Worm (Caenorhabditis elegans) whole organism, L2 larva: ENCODE measurements around the gene Y22D7AR.7.
A peak's percentile ranks its signal among the peaks of the same experiment; 100 is the strongest.

Experiments used
- F13H6.1 ChIP-seq: sonication (generic microtip); optimal IDR thresholded peaks from 2 replicates; lab custom pipeline; 2016; ENCODE audit warnings: missing genetic modification characterization, missing compliant biosample characterization
- R02D3.7 ChIP-seq: fragments of 150-350 bp; optimal IDR thresholded peaks from 2 replicates; lab custom pipeline; 2014; ENCODE audit warnings: missing biosample characterization, missing genetic modification characterization
- Y55F3AM.14 ChIP-seq: fragments of 200-800 bp; sonication (Bioruptor generic); optimal IDR thresholded peaks from 2 replicates; lab custom pipeline; 2018; ENCODE audit warnings: mild to moderate bottlenecking, missing genetic modification characterization, missing compliant biosample characterization
- alr-1 ChIP-seq: fragments of 150-350 bp; optimal IDR thresholded peaks from 2 replicates; lab custom pipeline; 2014; ENCODE audit warnings: missing biosample characterization, missing genetic modification characterization
- aly-2 ChIP-seq: fragments of 150-350 bp; optimal IDR thresholded peaks from 2 replicates; lab custom pipeline; 2014; ENCODE audit warnings: missing biosample characterization, missing genetic modification characterization
- ama-1 ChIP-seq: fragments of 150-350 bp; optimal IDR thresholded peaks from 2 replicates; lab custom pipeline; 2018; ENCODE audit warnings: inconsistent platforms
- blmp-1 ChIP-seq: sonication (generic microtip); optimal IDR thresholded peaks from 2 replicates; lab custom pipeline; 2017; ENCODE audit warnings: missing genetic modification characterization, mild to moderate bottlenecking, missing compliant biosample characterization, antibody characterized with exemption, moderate library complexity; ENCODE audit not compliant: insufficient read depth
- crh-2 ChIP-seq: sonication (generic microtip); optimal IDR thresholded peaks from 2 replicates; lab custom pipeline; 2017; ENCODE audit warnings: missing biosample characterization, missing genetic modification characterization
- dmd-4 ChIP-seq: sonication (generic microtip); optimal IDR thresholded peaks from 2 replicates; lab custom pipeline; 2017; ENCODE audit warnings: missing biosample characterization, missing genetic modification characterization
- elt-1 ChIP-seq: fragments of 150-350 bp; optimal IDR thresholded peaks from 2 replicates; lab custom pipeline; 2014; ENCODE audit warnings: missing biosample characterization, missing genetic modification characterization
- fos-1 ChIP-seq: fragments of 150-350 bp; optimal IDR thresholded peaks from 2 replicates; lab custom pipeline; 2014; ENCODE audit warnings: missing biosample characterization, missing genetic modification characterization
- gmeb-1 ChIP-seq: fragments of 150-350 bp; optimal IDR thresholded peaks from 2 replicates; lab custom pipeline; 2014; ENCODE audit warnings: missing biosample characterization, missing genetic modification characterization
- lin-13 ChIP-seq: fragments of 150-350 bp; optimal IDR thresholded peaks from 2 replicates; lab custom pipeline; 2014; ENCODE audit warnings: missing biosample characterization, missing genetic modification reagents, missing genetic modification characterization
- lin-39 ChIP-seq: fragments of 150-350 bp; optimal IDR thresholded peaks from 2 replicates; lab custom pipeline; 2014; ENCODE audit warnings: missing biosample characterization, missing genetic modification reagents, missing genetic modification characterization
- lsy-2 ChIP-seq, 2 experiments: fragments of 150-350 bp in 1 of 2; sonication (generic microtip) in 1 of 2; optimal IDR thresholded peaks; 2 replicates each; lab custom pipeline; 2014 to 2017; ENCODE audit warnings: missing biosample characterization in 2 of 2, missing genetic modification characterization in 2 of 2
- mbf-1 ChIP-seq: sonication (generic microtip); optimal IDR thresholded peaks from 2 replicates; lab custom pipeline; 2017; ENCODE audit warnings: missing biosample characterization, missing genetic modification characterization
- mdl-1 ChIP-seq, 2 experiments: fragments of 150-350 bp in 1 of 2; sonication (generic microtip) in 1 of 2; optimal IDR thresholded peaks; 2 replicates each; lab custom pipeline; 2017; ENCODE audit warnings: missing biosample characterization in 2 of 2, missing genetic modification characterization in 2 of 2
- nhr-10 ChIP-seq: sonication (generic microtip); optimal IDR thresholded peaks from 2 replicates; lab custom pipeline; 2017; ENCODE audit warnings: missing biosample characterization, missing genetic modification characterization
- nhr-129 ChIP-seq: fragments of 150-350 bp; optimal IDR thresholded peaks from 2 replicates; lab custom pipeline; 2014; ENCODE audit warnings: missing biosample characterization, missing genetic modification characterization
- nhr-21 ChIP-seq: fragments of 150-350 bp; optimal IDR thresholded peaks from 2 replicates; lab custom pipeline; 2014; ENCODE audit warnings: missing biosample characterization, missing genetic modification characterization
- nhr-23 ChIP-seq: fragments of 150-350 bp; optimal IDR thresholded peaks from 2 replicates; lab custom pipeline; 2014; ENCODE audit warnings: missing biosample characterization, missing genetic modification reagents, missing genetic modification characterization
- nhr-237 ChIP-seq: fragments of 150-350 bp; optimal IDR thresholded peaks from 2 replicates; lab custom pipeline; 2014; ENCODE audit warnings: missing biosample characterization, missing genetic modification characterization
- nhr-25 ChIP-seq: fragments of 150-350 bp; sonication (generic microtip); optimal IDR thresholded peaks from 3 replicates; lab custom pipeline; 2014; ENCODE audit warnings: missing biosample characterization, missing genetic modification characterization
- nhr-6 ChIP-seq: fragments of 150-350 bp; optimal IDR thresholded peaks from 2 replicates; lab custom pipeline; 2014; ENCODE audit warnings: missing biosample characterization, missing genetic modification characterization
- nhr-77 ChIP-seq: fragments of 150-350 bp; optimal IDR thresholded peaks from 2 replicates; lab custom pipeline; 2014; ENCODE audit warnings: missing biosample characterization, missing genetic modification characterization
- peb-1 ChIP-seq: fragments of 150-350 bp; optimal IDR thresholded peaks from 2 replicates; lab custom pipeline; 2014; ENCODE audit warnings: missing biosample characterization, missing genetic modification characterization
- sem-4 ChIP-seq: fragments of 150-350 bp; optimal IDR thresholded peaks from 2 replicates; lab custom pipeline; 2014; ENCODE audit warnings: missing biosample characterization, missing genetic modification reagents, missing genetic modification characterization
- skn-1 ChIP-seq: sonication (generic microtip); optimal IDR thresholded peaks from 2 replicates; lab custom pipeline; 2017; ENCODE audit warnings: missing biosample characterization, missing genetic modification characterization
- sma-9 ChIP-seq, 2 experiments: fragments of 150-350 bp in 1 of 2; sonication (generic microtip) in 1 of 2; optimal IDR thresholded peaks; 2 replicates each; lab custom pipeline; 2014 to 2016; ENCODE audit warnings: missing genetic modification characterization in 2 of 2, mild to moderate bottlenecking in 1 of 2, missing biosample characterization in 1 of 2, missing compliant biosample characterization in 1 of 2, missing genetic modification reagents in 1 of 2, moderate library complexity in 1 of 2
- unc-39 ChIP-seq: fragments of 150-350 bp; optimal IDR thresholded peaks from 2 replicates; lab custom pipeline; 2014; ENCODE audit warnings: missing biosample characterization, missing genetic modification characterization
- unc-62 ChIP-seq: fragments of 150-350 bp; optimal IDR thresholded peaks from 2 replicates; lab custom pipeline; 2014; ENCODE audit warnings: missing biosample characterization, missing genetic modification reagents, missing genetic modification characterization
- ztf-1 ChIP-seq: fragments of 200-800 bp; sonication (Bioruptor generic); conservative IDR thresholded peaks from 2 replicates; pipeline ENCODE4 v1.3.6; 2022; ENCODE audit warnings: missing genetic modification characterization, missing compliant biosample characterization
- ztf-11 ChIP-seq: sonication (generic microtip); optimal IDR thresholded peaks from 2 replicates; lab custom pipeline; 2017; ENCODE audit warnings: missing biosample characterization, missing genetic modification characterization

Y22D7AR.7 gene

DNA sequence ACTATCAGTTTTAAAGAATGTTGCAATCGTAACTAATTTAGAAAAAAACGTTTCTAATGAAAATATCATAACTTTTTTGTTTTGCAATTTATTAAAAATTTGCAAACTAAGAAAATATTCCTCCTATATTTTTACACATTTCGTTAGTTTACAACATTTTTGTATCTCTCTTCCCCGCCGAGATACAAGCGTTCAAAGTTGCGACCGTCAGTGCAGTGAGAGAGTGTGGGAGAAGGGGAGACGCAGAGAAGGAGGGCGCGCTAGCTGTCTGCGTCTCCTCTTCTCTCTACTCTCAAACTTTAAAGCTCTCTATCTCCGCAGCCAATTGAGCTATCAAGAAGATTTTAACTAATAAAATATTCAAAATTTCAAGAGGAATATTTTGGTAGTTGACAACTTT lies 7.5 kb downstream of the Y22D7AR.7 start:
- TF ChIP-seq gmeb-1 (tag; lab: Kevin White, UChicago) = no peak
- no peak for TF ChIP-seq lin-13 (GFP tag; lab: Kevin White, UChicago)
- no peak for TF ChIP-seq elt-1 (tag; lab: Kevin White, UChicago)
- TF ChIP-seq blmp-1 (tag; lab: Kevin White, UChicago) = no peak
- TF ChIP-seq mbf-1 (tag; lab: Kevin White, UChicago) = no peak
- no peak for TF ChIP-seq sma-9 (GFP tag; optimal IDR thresholded peaks at IDR 0.05; lab: Kevin White, UChicago)
- no peak for TF ChIP-seq sma-9 (tag; optimal IDR thresholded peaks at IDR 0.05; lab: Kevin White, UChicago)
- TF ChIP-seq nhr-23 (tag; lab: Kevin White, UChicago) = no peak
- TF ChIP-seq nhr-6 (tag; lab: Kevin White, UChicago) = no peak
- no peak for TF ChIP-seq nhr-21
- TF ChIP-seq ztf-11 (tag; lab: Kevin White, UChicago) = no peak
- TF ChIP-seq alr-1 (tag; lab: Kevin White, UChicago) = no peak

DNA sequence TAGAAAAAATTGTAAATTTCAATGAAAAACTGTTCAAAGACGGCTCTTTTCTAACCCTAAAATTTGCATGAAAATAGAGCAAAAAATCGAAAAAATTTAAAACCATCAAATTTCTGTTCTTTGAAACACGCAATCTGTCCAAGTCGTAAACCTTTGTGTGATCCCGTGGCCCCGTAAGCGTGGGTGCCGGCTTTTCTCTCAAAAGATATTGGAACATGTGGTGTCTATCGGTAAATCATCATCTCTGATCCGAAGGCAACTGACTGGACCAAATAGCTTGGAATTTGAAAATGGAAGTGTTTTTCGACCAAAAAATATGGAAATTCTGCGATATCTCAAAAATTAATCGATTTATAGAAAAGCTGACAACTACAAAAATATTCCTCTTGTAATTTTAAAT lies 9.2 kb downstream of the Y22D7AR.7 start:
- no peak for TF ChIP-seq R02D3.7 (tag; lab: Kevin White, UChicago)
- no peak for TF ChIP-seq ama-1
- TF ChIP-seq sem-4 (tag; lab: Kevin White, UChicago) = no peak
- no peak for TF ChIP-seq nhr-237 (tag; lab: Kevin White, UChicago)
- TF ChIP-seq F13H6.1 (tag; lab: Kevin White, UChicago) = peak; percentile 9

DNA sequence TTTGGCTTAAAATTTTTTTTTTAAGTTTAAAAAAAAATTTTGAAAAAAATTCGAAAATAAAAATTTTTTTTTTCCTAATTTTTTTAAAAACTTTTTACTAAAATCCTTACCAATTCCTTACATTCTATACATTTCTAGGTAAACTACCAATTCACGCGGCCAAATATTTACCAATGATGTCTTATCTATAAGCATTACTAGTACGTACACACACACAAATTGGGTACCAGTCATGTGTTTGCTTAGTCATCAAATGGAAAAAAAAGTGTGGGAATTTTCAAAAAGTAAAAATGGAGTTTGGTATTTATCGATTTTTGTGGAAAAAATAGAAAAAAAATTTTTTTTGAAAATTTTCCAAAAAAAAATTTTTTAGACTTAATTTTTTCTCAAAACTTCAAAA lies 11.3 kb downstream of the Y22D7AR.7 start, which contains the start of gene Y22D7AR.6:
Gene Y22D7AR.6, minus strand, starts transcription at position 134 of the 400 bp plus-strand sequence.
- no peak for TF ChIP-seq skn-1 (tag; lab: Kevin White, UChicago)
- no peak for TF ChIP-seq nhr-6 (tag; lab: Kevin White, UChicago)
- no peak for TF ChIP-seq gmeb-1 (tag; lab: Kevin White, UChicago)
- no peak for TF ChIP-seq nhr-237 (tag; lab: Kevin White, UChicago)
- TF ChIP-seq nhr-129 (tag; lab: Kevin White, UChicago) = no peak
- TF ChIP-seq nhr-25 (tag; lab: Kevin White, UChicago) = no peak
- TF ChIP-seq ama-1 = no peak
- no peak for TF ChIP-seq sem-4 (tag; lab: Kevin White, UChicago)
- no peak for TF ChIP-seq blmp-1 (tag; lab: Kevin White, UChicago)
- no peak for TF ChIP-seq lin-13 (GFP tag; lab: Kevin White, UChicago)
- TF ChIP-seq crh-2 (tag; lab: Kevin White, UChicago) = no peak
- no peak for TF ChIP-seq unc-39 (tag; lab: Kevin White, UChicago)
- TF ChIP-seq nhr-21 = no peak
- no peak for TF ChIP-seq Y55F3AM.14 (GFP tag; lab: Kevin White, UChicago)
- TF ChIP-seq lin-39 (tag; lab: Kevin White, UChicago) = no peak
- no peak for TF ChIP-seq unc-62 (GFP tag; lab: Kevin White, UChicago)
- TF ChIP-seq, all 48 proteins: peak for 0

DNA sequence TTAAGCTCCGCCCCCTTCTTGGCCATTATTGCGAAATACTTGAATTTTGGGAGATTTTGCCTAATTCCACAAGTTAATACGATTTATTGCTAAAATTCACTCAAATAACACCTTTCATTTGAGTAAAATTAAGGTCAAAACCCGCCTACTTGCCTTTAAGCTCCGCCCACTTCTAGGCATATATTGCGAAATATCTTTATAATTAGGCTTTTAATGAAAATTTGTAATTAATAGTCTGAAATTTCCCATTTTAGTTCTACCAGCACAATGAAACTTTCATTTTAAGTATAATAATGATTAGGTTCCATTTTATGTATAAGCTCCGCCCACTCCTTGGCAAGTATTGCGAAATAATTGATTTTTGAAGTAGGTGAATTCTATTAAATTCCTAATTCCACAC lies 13.1 kb downstream of the Y22D7AR.7 start:
- TF ChIP-seq aly-2 (tag; lab: Kevin White, UChicago) = no peak
- no peak for TF ChIP-seq lsy-2 (tag; optimal IDR thresholded peaks at IDR 0.05; lab: Kevin White, UChicago)
- TF ChIP-seq fos-1 (tag; lab: Kevin White, UChicago) = no peak
- TF ChIP-seq nhr-21 = no peak
- no peak for TF ChIP-seq mbf-1 (tag; lab: Kevin White, UChicago)

DNA sequence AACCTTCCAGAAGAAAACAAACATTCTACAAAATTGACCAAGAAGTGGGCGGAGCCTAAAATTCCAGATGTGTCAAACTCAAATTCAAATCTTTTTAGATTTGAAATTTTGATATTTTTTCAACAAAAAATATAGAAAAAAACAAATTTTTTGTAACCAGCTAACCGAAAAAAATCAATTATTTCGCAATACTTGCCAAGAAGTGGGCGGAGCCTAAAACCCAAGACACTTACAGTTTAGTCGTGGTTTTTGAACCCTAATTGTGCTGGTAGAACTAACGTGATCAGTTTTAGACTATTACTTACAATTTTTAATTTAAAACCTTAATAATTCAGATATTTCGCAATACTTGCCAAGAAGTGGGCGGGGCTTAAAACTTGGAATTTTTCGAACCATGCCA lies 14.6 kb downstream of the Y22D7AR.7 start:
- TF ChIP-seq elt-1 (tag; lab: Kevin White, UChicago) (no peak), nhr-10 (tag; lab: Kevin White, UChicago) (no peak), nhr-77 (tag; lab: Kevin White, UChicago) (no peak), peb-1 (tag; lab: Kevin White, UChicago) (no peak), nhr-23 (tag; lab: Kevin White, UChicago) (no peak), fos-1 (tag; lab: Kevin White, UChicago) (no peak), skn-1 (tag; lab: Kevin White, UChicago) (no peak), mdl-1 (tag; optimal IDR thresholded peaks at IDR 0.05; lab: Kevin White, UChicago) (no peak), lin-13 (GFP tag; lab: Kevin White, UChicago) (no peak), ztf-11 (tag; lab: Kevin White, UChicago) (no peak), lsy-2 (tag; optimal IDR thresholded peaks at IDR 0.05; lab: Kevin White, UChicago) (no peak), sem-4 (tag; lab: Kevin White, UChicago) (no peak), dmd-4 (no peak), R02D3.7 (tag; lab: Kevin White, UChicago) (no peak), ztf-1 (no peak)
